Worm (Caenorhabditis elegans) whole organism, midembryonic: ENCODE measurements around the gene D1054.5.

Source experiments
- T22C8.4 ChIP-seq: fragments of 200-800 bp; sonication (Bioruptor generic); IDR thresholded peaks from 2 replicates; pipeline ENCODE4 v1.3.6; 2022; ENCODE audit warnings: missing genetic modification characterization, missing compliant biosample characterization
- flt-1 ChIP-seq: fragments of 200-800 bp; sonication (Bioruptor generic); IDR thresholded peaks from 2 replicates; pipeline ENCODE4 v1.3.6; 2022; ENCODE audit warnings: missing genetic modification characterization, missing compliant biosample characterization
- klf-2 ChIP-seq: fragments of 200-800 bp; sonication (Bioruptor generic); conservative IDR thresholded peaks from 2 replicates; pipeline ENCODE4 v1.3.6; 2022; ENCODE audit warnings: missing genetic modification reagents, missing genetic modification characterization, missing compliant biosample characterization
- med-1 ChIP-seq: sonication (generic microtip); optimal IDR thresholded peaks from 2 replicates; lab custom pipeline; 2017; ENCODE audit warnings: missing genetic modification characterization, mild to moderate bottlenecking, missing compliant biosample characterization, antibody characterized with exemption, missing genetic modification reagents; ENCODE audit not compliant: insufficient read depth
- ref-1 ChIP-seq: fragments of 200-800 bp; sonication (Bioruptor generic); conservative IDR thresholded peaks from 2 replicates; pipeline ENCODE4 v1.3.6; 2022; ENCODE audit warnings: missing genetic modification reagents, missing genetic modification characterization, missing compliant biosample characterization
- tab-1 ChIP-seq: fragments of 200-800 bp; sonication (Bioruptor generic); IDR thresholded peaks from 2 replicates; pipeline ENCODE4 v1.3.6; 2022; ENCODE audit warnings: missing genetic modification characterization, missing compliant biosample characterization
- ztf-23 ChIP-seq: fragments of 200-800 bp; sonication (Bioruptor generic); IDR thresholded peaks from 2 replicates; pipeline ENCODE4 v1.3.6; 2022; ENCODE audit warnings: missing genetic modification reagents, missing genetic modification characterization, missing compliant biosample characterization
- ztf-29 ChIP-seq: fragments of 200-800 bp; sonication (Bioruptor generic); IDR thresholded peaks from 2 replicates; pipeline ENCODE4 v1.3.6; 2022; ENCODE audit warnings: missing genetic modification reagents, missing genetic modification characterization, missing compliant biosample characterization

DNA sequence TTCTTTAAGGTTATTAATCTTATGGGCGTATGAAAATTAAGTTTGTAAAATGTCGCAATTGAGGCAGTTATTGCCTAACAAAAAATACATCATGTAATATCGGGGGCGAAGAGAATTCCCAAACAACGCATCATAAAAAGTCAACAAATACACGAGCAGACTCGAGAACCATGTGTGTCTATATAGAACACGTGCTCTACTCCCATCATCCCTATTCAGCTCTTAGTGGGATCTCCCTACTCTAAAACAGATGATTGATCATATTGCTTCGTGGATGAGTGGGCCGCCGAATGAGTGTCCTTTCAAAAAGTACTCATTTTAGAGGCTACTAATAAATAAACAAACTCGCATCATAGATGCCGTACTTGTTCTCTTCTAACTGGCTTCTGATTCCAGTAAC lies 51.9 kb downstream of the D1054.5 start:
- no peak for TF ChIP-seq T22C8.4
- TF ChIP-seq klf-2 (GFP tag; lab: Robert Waterston, UW) = no peak
- TF ChIP-seq flt-1 (GFP tag; lab: Robert Waterston, UW) = no peak
- no peak for TF ChIP-seq ztf-23 (GFP tag; lab: Robert Waterston, UW)
- TF ChIP-seq ref-1 = no peak
- TF ChIP-seq tab-1 (GFP tag; lab: Robert Waterston, UW) = no peak
- no peak for TF ChIP-seq med-1 (GFP tag; lab: Kevin White, UChicago)
- no peak for TF ChIP-seq ztf-29 (GFP tag; lab: Robert Waterston, UW)
